Fruit fly (Drosophila melanogaster) whole organism, embryonic: ENCODE data around the gene CG16719.
A peak's percentile ranks its signal among the peaks of the same experiment; 100 is the strongest.

Experiments used
- CG10274 ChIP-seq: fragments of 200-800 bp; sonication (Bioruptor generic); optimal IDR thresholded peaks from 3 replicates; lab custom pipeline; 2017; ENCODE audit warnings: missing biosample characterization, mild to moderate bottlenecking, missing genetic modification characterization
- CG10366 ChIP-seq: fragments of 200-800 bp; sonication (Bioruptor generic); IDR thresholded peaks from 2 replicates; pipeline ENCODE4 v1.3.6; 2022; ENCODE audit warnings: missing biosample characterization, missing genetic modification characterization
- CG11398 ChIP-seq: fragments of 200-800 bp; sonication (Bioruptor generic); optimal IDR thresholded peaks from 2 replicates; lab custom pipeline; 2016; ENCODE audit warnings: missing biosample characterization, missing genetic modification characterization
- CG11560 ChIP-seq: fragments of 200-800 bp; sonication (Bioruptor generic); IDR thresholded peaks from 3 replicates; pipeline ENCODE4 v1.3.6; 2022; ENCODE audit warnings: missing biosample characterization, missing genetic modification characterization
- CG11695 ChIP-seq: fragments of 200-800 bp; sonication (Bioruptor generic); IDR thresholded peaks from 3 replicates; pipeline ENCODE4 v1.3.6; 2022; ENCODE audit warnings: missing biosample characterization, missing genetic modification characterization
- CG12236 ChIP-seq: fragments of 200-800 bp; sonication (Bioruptor generic); optimal IDR thresholded peaks from 2 replicates; lab custom pipeline; 2016; ENCODE audit warnings: missing biosample characterization, missing genetic modification characterization
- CG1233 ChIP-seq: fragments of 200-800 bp; sonication (Bioruptor generic); optimal IDR thresholded peaks from 4 replicates; lab custom pipeline; 2018; ENCODE audit warnings: missing biosample characterization, mild to moderate bottlenecking, missing genetic modification characterization
- CG13287 ChIP-seq: fragments of 200-800 bp; sonication (Bioruptor generic); IDR thresholded peaks from 2 replicates; pipeline ENCODE4 v1.3.6; 2022; ENCODE audit warnings: missing biosample characterization, missing genetic modification characterization; ENCODE audit not compliant: partially characterized antibody
- CG13424 ChIP-seq: fragments of 200-800 bp; sonication (Bioruptor generic); optimal IDR thresholded peaks from 2 replicates; lab custom pipeline; 2019; ENCODE audit warnings: missing biosample characterization, mild to moderate bottlenecking, missing genetic modification characterization, moderate library complexity
- CG14441 ChIP-seq: fragments of 200-800 bp; sonication (Bioruptor generic); IDR thresholded peaks from 2 replicates; pipeline ENCODE4 v1.3.6; 2022; ENCODE audit warnings: missing biosample characterization, missing genetic modification characterization
- CG14710 ChIP-seq: fragments of 200-800 bp; sonication (Bioruptor generic); optimal IDR thresholded peaks from 3 replicates; lab custom pipeline; 2019; ENCODE audit warnings: missing biosample characterization, mild to moderate bottlenecking, missing genetic modification characterization, moderate library complexity
- CG1529 ChIP-seq: fragments of 200-800 bp; sonication (Bioruptor generic); optimal IDR thresholded peaks from 3 replicates; lab custom pipeline; 2018; ENCODE audit warnings: missing biosample characterization, missing genetic modification characterization
- CG15696 ChIP-seq: fragments of 200-800 bp; sonication (Bioruptor generic); optimal IDR thresholded peaks from 2 replicates; lab custom pipeline; 2019; ENCODE audit warnings: missing biosample characterization, mild to moderate bottlenecking, missing genetic modification characterization, moderate library complexity
- CG16815 ChIP-seq: fragments of 200-800 bp; sonication (Bioruptor generic); optimal IDR thresholded peaks from 3 replicates; lab custom pipeline; 2017; ENCODE audit warnings: missing biosample characterization, mild to moderate bottlenecking, missing genetic modification characterization
- CG17912 ChIP-seq: fragments of 200-800 bp; sonication (Bioruptor generic); optimal IDR thresholded peaks from 2 replicates; lab custom pipeline; 2018; ENCODE audit warnings: missing biosample characterization, mild to moderate bottlenecking, missing genetic modification characterization
- CG2712 ChIP-seq: fragments of 200-800 bp; optimal IDR thresholded peaks from 3 replicates; lab custom pipeline; 2019; ENCODE audit warnings: missing biosample characterization, mild to moderate bottlenecking, missing genetic modification characterization, moderate library complexity
- CG33557 ChIP-seq: fragments of 200-800 bp; sonication (Bioruptor generic); optimal IDR thresholded peaks from 2 replicates; lab custom pipeline; 2019; ENCODE audit warnings: missing biosample characterization, mild to moderate bottlenecking, missing genetic modification characterization, moderate library complexity
- CG4854 ChIP-seq: fragments of 200-800 bp; sonication (Bioruptor generic); optimal IDR thresholded peaks from 2 replicates; lab custom pipeline; 2016; ENCODE audit warnings: missing biosample characterization, missing genetic modification characterization, inconsistent platforms
- CG6654 ChIP-seq: fragments of 200-800 bp; sonication (Bioruptor generic); optimal IDR thresholded peaks from 2 replicates; lab custom pipeline; 2017; ENCODE audit warnings: missing biosample characterization, mild to moderate bottlenecking, missing genetic modification characterization
- CG7271 ChIP-seq: fragments of 200-800 bp; sonication (Bioruptor generic); optimal IDR thresholded peaks from 2 replicates; lab custom pipeline; 2018; ENCODE audit warnings: missing biosample characterization, mild to moderate bottlenecking, missing genetic modification characterization, moderate library complexity
- CG7372 ChIP-seq: fragments of 200-800 bp; sonication (Bioruptor generic); IDR thresholded peaks from 2 replicates; pipeline ENCODE4 v1.3.6; 2022; ENCODE audit warnings: missing biosample characterization, missing genetic modification characterization
- CG7556 ChIP-seq: fragments of 200-800 bp; sonication (Bioruptor generic); optimal IDR thresholded peaks from 2 replicates; lab custom pipeline; 2017; ENCODE audit warnings: missing biosample characterization, mild to moderate bottlenecking, missing genetic modification characterization
- CG9797 ChIP-seq: fragments of 200-800 bp; sonication (Bioruptor generic); optimal IDR thresholded peaks from 3 replicates; lab custom pipeline; 2018; ENCODE audit warnings: missing biosample characterization, mild to moderate bottlenecking, missing genetic modification characterization
- Dll ChIP-seq: fragments of 200-800 bp; sonication (Bioruptor generic); IDR thresholded peaks from 4 replicates; pipeline ENCODE4 v1.3.6; 2022; ENCODE audit warnings: missing biosample characterization, missing genetic modification characterization; ENCODE audit not compliant: partially characterized antibody
- Doc3 ChIP-seq: fragments of 200-800 bp; sonication (Bioruptor generic); IDR thresholded peaks from 3 replicates; pipeline ENCODE4 v1.3.6; 2022; ENCODE audit warnings: missing biosample characterization, missing genetic modification characterization; ENCODE audit not compliant: partially characterized antibody
- Hmr ChIP-seq: fragments of 200-800 bp; sonication (Bioruptor generic); optimal IDR thresholded peaks from 3 replicates; lab custom pipeline; 2017; ENCODE audit warnings: mild to moderate bottlenecking, missing biosample characterization, missing genetic modification reagents, missing genetic modification characterization
- NK7.1 ChIP-seq: fragments of 200-800 bp; sonication (Bioruptor generic); optimal IDR thresholded peaks from 3 replicates; lab custom pipeline; 2016; ENCODE audit warnings: missing biosample characterization, missing genetic modification characterization
- Nf-YA ChIP-seq: fragments of 200-800 bp; sonication (Bioruptor generic); IDR thresholded peaks from 2 replicates; pipeline ENCODE4 v1.3.6; 2022; ENCODE audit warnings: missing biosample characterization, missing genetic modification characterization
- Nf-YC ChIP-seq: fragments of 200-800 bp; optimal IDR thresholded peaks from 3 replicates; lab custom pipeline; 2019; ENCODE audit warnings: missing biosample characterization, mild to moderate bottlenecking, missing genetic modification characterization, moderate library complexity
- Rfx ChIP-seq: fragments of 200-800 bp; sonication (Bioruptor generic); IDR thresholded peaks from 2 replicates; pipeline ENCODE4 v1.3.6; 2022; ENCODE audit warnings: missing biosample characterization, missing genetic modification characterization
- Sin3A ChIP-seq: fragments of >200 bp; optimal IDR thresholded peaks from 2 replicates; lab custom pipeline; 2018
- az2 ChIP-seq: fragments of 200-800 bp; sonication (Bioruptor generic); optimal IDR thresholded peaks from 3 replicates; lab custom pipeline; 2016; ENCODE audit warnings: missing biosample characterization, missing genetic modification characterization
- chn ChIP-seq: fragments of 200-800 bp; sonication (Bioruptor generic); optimal IDR thresholded peaks from 2 replicates; lab custom pipeline; 2016; ENCODE audit warnings: missing biosample characterization, missing genetic modification characterization
- ems ChIP-seq: fragments of 200-800 bp; sonication (Bioruptor generic); optimal IDR thresholded peaks from 3 replicates; lab custom pipeline; 2016; ENCODE audit warnings: missing biosample characterization, missing genetic modification characterization
- eve ChIP-seq, 2 experiments: fragments of >200 bp; optimal IDR thresholded peaks; 2 replicates each; lab custom pipeline; 2017; ENCODE audit warnings: missing biosample characterization in 2 of 2, missing genetic modification characterization in 2 of 2
- gem ChIP-seq: fragments of 200-800 bp; sonication (Bioruptor generic); optimal IDR thresholded peaks from 2 replicates; lab custom pipeline; 2019; ENCODE audit warnings: missing biosample characterization, mild to moderate bottlenecking, missing genetic modification characterization, moderate library complexity
- gsb ChIP-seq: fragments of 200-800 bp; sonication (Bioruptor generic); IDR thresholded peaks from 2 replicates; pipeline ENCODE4 v1.3.6; 2022; ENCODE audit warnings: missing biosample characterization, missing genetic modification characterization
- hkb ChIP-seq, 2 experiments: fragments of 200-800 bp in 1 of 2; fragments of >200 bp in 1 of 2; sonication (Bioruptor generic) in 1 of 2; IDR thresholded peaks in 1 of 2; optimal IDR thresholded peaks in 1 of 2; 2 replicates each; pipeline versions ENCODE4 v1.3.6 to Lab custom; 2017 to 2022; ENCODE audit warnings: missing biosample characterization in 1 of 2, missing genetic modification characterization in 1 of 2
- knrl ChIP-seq: fragments of 200-800 bp; sonication (Bioruptor generic); IDR thresholded peaks from 3 replicates; pipeline ENCODE4 v1.3.6; 2022; ENCODE audit warnings: missing biosample characterization, missing genetic modification characterization; ENCODE audit not compliant: partially characterized antibody
- lab ChIP-seq: fragments of 200-800 bp; sonication (Bioruptor generic); optimal IDR thresholded peaks from 3 replicates; lab custom pipeline; 2017; ENCODE audit warnings: missing biosample characterization, missing genetic modification characterization, mild to moderate bottlenecking, moderate library complexity, missing genetic modification reagents
- pan ChIP-seq, 4 experiments: fragments of >200 bp in 3 of 4; fragments of 200-800 bp in 1 of 4; sonication (Bioruptor generic) in 1 of 4; optimal IDR thresholded peaks in 3 of 4; IDR thresholded peaks in 1 of 4; 2 replicates each; pipeline versions ENCODE4 v1.3.6 to Lab custom; 2017 to 2022; ENCODE audit warnings: missing biosample characterization in 2 of 4, missing genetic modification characterization in 2 of 4, mixed read lengths in 1 of 4
- pho ChIP-seq: fragments of 200-800 bp; sonication (Bioruptor generic); optimal IDR thresholded peaks from 2 replicates; lab custom pipeline; 2016; ENCODE audit warnings: missing biosample characterization, missing genetic modification characterization
- phol ChIP-seq: fragments of 200-800 bp; sonication (Bioruptor generic); optimal IDR thresholded peaks from 3 replicates; lab custom pipeline; 2018; ENCODE audit warnings: missing biosample characterization, mild to moderate bottlenecking, missing genetic modification characterization, moderate library complexity
- psq ChIP-seq: fragments of 200-800 bp; sonication (Bioruptor generic); optimal IDR thresholded peaks from 2 replicates; lab custom pipeline; 2017; ENCODE audit warnings: missing biosample characterization, missing genetic modification characterization
- run ChIP-seq: fragments of 200-800 bp; sonication (Bioruptor generic); optimal IDR thresholded peaks from 3 replicates; lab custom pipeline; 2018; ENCODE audit warnings: missing biosample characterization, mild to moderate bottlenecking, missing genetic modification characterization
- sug ChIP-seq: fragments of 200-800 bp; optimal IDR thresholded peaks from 2 replicates; lab custom pipeline; 2019; ENCODE audit warnings: missing biosample characterization, mild to moderate bottlenecking, missing genetic modification characterization, moderate library complexity
- tap ChIP-seq: fragments of 200-800 bp; optimal IDR thresholded peaks from 3 replicates; lab custom pipeline; 2019; ENCODE audit warnings: missing biosample characterization, mild to moderate bottlenecking, missing genetic modification characterization, moderate library complexity
- tx ChIP-seq: fragments of 200-800 bp; sonication (Bioruptor generic); optimal IDR thresholded peaks from 2 replicates; lab custom pipeline; 2016; ENCODE audit warnings: missing biosample characterization, missing genetic modification characterization

Gene CG16719

dm6 chr3L:9692892-9693551 is 8.1 kb downstream of the CG16719 start (continued):
- TF ChIP-seq eve (GFP tag; optimal IDR thresholded peaks at IDR 0.05; lab: Kevin White, UChicago) (peak in 1 of 2 experiments; percentile 99), CG7556 (peak; percentile 99), CG7372 (peak; percentile 87), CG13287 (GFP tag; lab: Robert Waterston, UW) (no peak), phol (peak; percentile 97), CG10274 (GFP tag; lab: Kevin White, UChicago) (peak; percentile 94), gsb (peak; percentile 70), chn (GFP tag; lab: Kevin White, UChicago) (peak; percentile 96), hkb (optimal IDR thresholded peaks at IDR 0.05; lab: Kevin White, UChicago) (no peak), hkb (GFP tag; IDR thresholded peaks at IDR 0.05; lab: Robert Waterston, UW) (peak; percentile 92), CG7271 (tag; lab: Kevin White, UChicago) (no peak), lab (peak; percentile 97), Nf-YA (GFP tag; lab: Robert Waterston, UW) (peak; percentile 71), knrl (GFP tag; lab: Robert Waterston, UW) (no peak), CG14710 (peak; percentile 94), CG16815 (GFP tag; lab: Kevin White, UChicago) (peak; percentile 96), CG9797 (GFP tag; lab: Kevin White, UChicago) (peak; percentile 41), Dll (no peak), az2 (GFP tag; lab: Kevin White, UChicago) (peak; percentile 97), CG12236 (peak; percentile 94), sug (tag; lab: Kevin White, UChicago) (peak; percentile 64), CG6654 (GFP tag; lab: Kevin White, UChicago) (peak; percentile 91), CG2712 (peak; percentile 96), CG13424 (tag; lab: Kevin White, UChicago) (peak; percentile 97), CG10366 (GFP tag; lab: Robert Waterston, UW) (peak; percentile 86), CG11398 (GFP tag; lab: Kevin White, UChicago) (peak; percentile 93), pho (GFP tag; lab: Kevin White, UChicago) (peak; percentile 98), CG4854 (GFP tag; lab: Kevin White, UChicago) (peak; percentile 94), CG11695 (GFP tag; lab: Robert Waterston, UW) (peak; percentile 93), tap (tag; lab: Kevin White, UChicago) (peak; percentile 87), CG33557 (GFP tag; lab: Kevin White, UChicago) (peak; percentile 91), NK7.1 (peak; percentile 94), CG17912 (GFP tag; lab: Kevin White, UChicago) (peak; percentile 64), Rfx (peak; percentile 90), tx (GFP tag; lab: Kevin White, UChicago) (peak; percentile 97), CG1529 (GFP tag; lab: Kevin White, UChicago) (peak; percentile 96), run (tag; lab: Kevin White, UChicago) (peak; percentile 85), CG11560 (tag; lab: Robert Waterston, UW) (peak; percentile 78), pan (optimal IDR thresholded peaks at IDR 0.05; lab: Kevin White, UChicago) (no peak), pan (GFP tag; optimal IDR thresholded peaks at IDR 0.05 in 1 of 2, IDR thresholded peaks at IDR 0.05 in 1 of 2) (peak; percentile 27 to 83), Nf-YC (tag; lab: Kevin White, UChicago) (peak; percentile 87), CG15696 (peak; percentile 78), CG1233 (peak; percentile 96), Sin3A (lab: Kevin White, UChicago) (no peak), ems (GFP tag; lab: Kevin White, UChicago) (peak; percentile 96), Hmr (GFP tag; lab: Kevin White, UChicago) (peak; percentile 97), CG14441 (GFP tag; lab: Robert Waterston, UW) (peak; percentile 88), psq (peak; percentile 84), Doc3 (GFP tag; lab: Robert Waterston, UW) (no peak), gem (tag; lab: Kevin White, UChicago) (peak; percentile 98)
